Worm (Caenorhabditis elegans) whole organism, L2 larva: Measurements from ENCODE around the gene col-43.

Source experiments
- C34F6.9 ChIP-seq: fragments of 150-350 bp; optimal IDR thresholded peaks from 2 replicates; lab custom pipeline; 2014; ENCODE audit warnings: missing biosample characterization, missing genetic modification characterization
- F13H6.1 ChIP-seq: sonication (generic microtip); optimal IDR thresholded peaks from 2 replicates; lab custom pipeline; 2016; ENCODE audit warnings: missing genetic modification characterization, missing compliant biosample characterization
- R02D3.7 ChIP-seq: fragments of 150-350 bp; optimal IDR thresholded peaks from 2 replicates; lab custom pipeline; 2014; ENCODE audit warnings: missing biosample characterization, missing genetic modification characterization
- Y55F3AM.14 ChIP-seq: fragments of 200-800 bp; sonication (Bioruptor generic); optimal IDR thresholded peaks from 2 replicates; lab custom pipeline; 2018; ENCODE audit warnings: mild to moderate bottlenecking, missing genetic modification characterization, missing compliant biosample characterization
- ZK546.5 ChIP-seq: sonication (generic microtip); optimal IDR thresholded peaks from 2 replicates; lab custom pipeline; 2017; ENCODE audit warnings: missing biosample characterization, missing genetic modification characterization
- alr-1 ChIP-seq: fragments of 150-350 bp; optimal IDR thresholded peaks from 2 replicates; lab custom pipeline; 2014; ENCODE audit warnings: missing biosample characterization, missing genetic modification characterization
- aly-2 ChIP-seq: fragments of 150-350 bp; optimal IDR thresholded peaks from 2 replicates; lab custom pipeline; 2014; ENCODE audit warnings: missing biosample characterization, missing genetic modification characterization
- ama-1 ChIP-seq: fragments of 150-350 bp; optimal IDR thresholded peaks from 2 replicates; lab custom pipeline; 2018; ENCODE audit warnings: inconsistent platforms
- blmp-1 ChIP-seq: sonication (generic microtip); optimal IDR thresholded peaks from 2 replicates; lab custom pipeline; 2017; ENCODE audit warnings: missing genetic modification characterization, mild to moderate bottlenecking, missing compliant biosample characterization, antibody characterized with exemption, moderate library complexity; ENCODE audit not compliant: insufficient read depth
- ceh-16 ChIP-seq: fragments of 150-350 bp; optimal IDR thresholded peaks from 2 replicates; lab custom pipeline; 2014; ENCODE audit warnings: missing biosample characterization, missing genetic modification characterization
- ceh-82 ChIP-seq: fragments of 150-350 bp; optimal IDR thresholded peaks from 2 replicates; lab custom pipeline; 2014; ENCODE audit warnings: missing biosample characterization, missing genetic modification characterization
- crh-2 ChIP-seq: sonication (generic microtip); optimal IDR thresholded peaks from 2 replicates; lab custom pipeline; 2017; ENCODE audit warnings: missing biosample characterization, missing genetic modification characterization
- egl-27 ChIP-seq: sonication (generic microtip); optimal IDR thresholded peaks from 3 replicates; lab custom pipeline; 2017; ENCODE audit warnings: missing biosample characterization, missing genetic modification reagents, missing genetic modification characterization
- elt-3 ChIP-seq: sonication (generic microtip); optimal IDR thresholded peaks from 2 replicates; lab custom pipeline; 2017; ENCODE audit warnings: missing biosample characterization, missing genetic modification characterization
- fos-1 ChIP-seq: fragments of 150-350 bp; optimal IDR thresholded peaks from 2 replicates; lab custom pipeline; 2014; ENCODE audit warnings: missing biosample characterization, missing genetic modification characterization
- lin-11 ChIP-seq: fragments of 150-350 bp; sonication (generic microtip); optimal IDR thresholded peaks from 2 replicates; lab custom pipeline; 2014; ENCODE audit warnings: missing biosample characterization, missing genetic modification characterization, inconsistent platforms, mixed read lengths
- lin-13 ChIP-seq: fragments of 150-350 bp; optimal IDR thresholded peaks from 2 replicates; lab custom pipeline; 2014; ENCODE audit warnings: missing biosample characterization, missing genetic modification reagents, missing genetic modification characterization
- lin-39 ChIP-seq: fragments of 150-350 bp; optimal IDR thresholded peaks from 2 replicates; lab custom pipeline; 2014; ENCODE audit warnings: missing biosample characterization, missing genetic modification reagents, missing genetic modification characterization
- lsy-2 ChIP-seq, 2 experiments: fragments of 150-350 bp in 1 of 2; sonication (generic microtip) in 1 of 2; optimal IDR thresholded peaks; 2 replicates each; lab custom pipeline; 2014 to 2017; ENCODE audit warnings: missing biosample characterization in 2 of 2, missing genetic modification characterization in 2 of 2
- mdl-1 ChIP-seq, 2 experiments: fragments of 150-350 bp in 1 of 2; sonication (generic microtip) in 1 of 2; optimal IDR thresholded peaks; 2 replicates each; lab custom pipeline; 2017; ENCODE audit warnings: missing biosample characterization in 2 of 2, missing genetic modification characterization in 2 of 2
- nhr-10 ChIP-seq: sonication (generic microtip); optimal IDR thresholded peaks from 2 replicates; lab custom pipeline; 2017; ENCODE audit warnings: missing biosample characterization, missing genetic modification characterization
- nhr-11 ChIP-seq: fragments of 150-350 bp; optimal IDR thresholded peaks from 2 replicates; lab custom pipeline; 2014; ENCODE audit warnings: missing biosample characterization, missing genetic modification characterization
- nhr-12 ChIP-seq: fragments of 150-350 bp; optimal IDR thresholded peaks from 2 replicates; lab custom pipeline; 2014; ENCODE audit warnings: missing biosample characterization, missing genetic modification characterization
- nhr-129 ChIP-seq: fragments of 150-350 bp; optimal IDR thresholded peaks from 2 replicates; lab custom pipeline; 2014; ENCODE audit warnings: missing biosample characterization, missing genetic modification characterization
- nhr-21 ChIP-seq: fragments of 150-350 bp; optimal IDR thresholded peaks from 2 replicates; lab custom pipeline; 2014; ENCODE audit warnings: missing biosample characterization, missing genetic modification characterization
- nhr-23 ChIP-seq: fragments of 150-350 bp; optimal IDR thresholded peaks from 2 replicates; lab custom pipeline; 2014; ENCODE audit warnings: missing biosample characterization, missing genetic modification reagents, missing genetic modification characterization
- nhr-237 ChIP-seq: fragments of 150-350 bp; optimal IDR thresholded peaks from 2 replicates; lab custom pipeline; 2014; ENCODE audit warnings: missing biosample characterization, missing genetic modification characterization
- nhr-25 ChIP-seq: fragments of 150-350 bp; sonication (generic microtip); optimal IDR thresholded peaks from 3 replicates; lab custom pipeline; 2014; ENCODE audit warnings: missing biosample characterization, missing genetic modification characterization
- nhr-6 ChIP-seq: fragments of 150-350 bp; optimal IDR thresholded peaks from 2 replicates; lab custom pipeline; 2014; ENCODE audit warnings: missing biosample characterization, missing genetic modification characterization
- nhr-77 ChIP-seq: fragments of 150-350 bp; optimal IDR thresholded peaks from 2 replicates; lab custom pipeline; 2014; ENCODE audit warnings: missing biosample characterization, missing genetic modification characterization
- peb-1 ChIP-seq: fragments of 150-350 bp; optimal IDR thresholded peaks from 2 replicates; lab custom pipeline; 2014; ENCODE audit warnings: missing biosample characterization, missing genetic modification characterization
- sem-4 ChIP-seq: fragments of 150-350 bp; optimal IDR thresholded peaks from 2 replicates; lab custom pipeline; 2014; ENCODE audit warnings: missing biosample characterization, missing genetic modification reagents, missing genetic modification characterization
- skn-1 ChIP-seq: sonication (generic microtip); optimal IDR thresholded peaks from 2 replicates; lab custom pipeline; 2017; ENCODE audit warnings: missing biosample characterization, missing genetic modification characterization
- sma-3 ChIP-seq: sonication (generic microtip); optimal IDR thresholded peaks from 2 replicates; lab custom pipeline; 2016; ENCODE audit warnings: missing genetic modification reagents, missing genetic modification characterization, missing compliant biosample characterization
- snpc-4 ChIP-seq: fragments of 150-350 bp; optimal IDR thresholded peaks from 2 replicates; lab custom pipeline; 2014; ENCODE audit warnings: missing biosample characterization, missing genetic modification characterization
- unc-39 ChIP-seq: fragments of 150-350 bp; optimal IDR thresholded peaks from 2 replicates; lab custom pipeline; 2014; ENCODE audit warnings: missing biosample characterization, missing genetic modification characterization
- unc-55 ChIP-seq: fragments of 150-350 bp; sonication (generic microtip); optimal IDR thresholded peaks from 3 replicates; lab custom pipeline; 2014; ENCODE audit warnings: missing biosample characterization, missing genetic modification reagents, missing genetic modification characterization
- unc-62 ChIP-seq: fragments of 150-350 bp; optimal IDR thresholded peaks from 2 replicates; lab custom pipeline; 2014; ENCODE audit warnings: missing biosample characterization, missing genetic modification reagents, missing genetic modification characterization
- zag-1 ChIP-seq: fragments of 150-350 bp; optimal IDR thresholded peaks from 2 replicates; lab custom pipeline; 2014; ENCODE audit warnings: missing biosample characterization, missing genetic modification characterization
- ztf-4 ChIP-seq: fragments of 150-350 bp; optimal IDR thresholded peaks from 2 replicates; lab custom pipeline; 2014; ENCODE audit warnings: missing biosample characterization, missing genetic modification characterization

col-43 gene

DNA sequence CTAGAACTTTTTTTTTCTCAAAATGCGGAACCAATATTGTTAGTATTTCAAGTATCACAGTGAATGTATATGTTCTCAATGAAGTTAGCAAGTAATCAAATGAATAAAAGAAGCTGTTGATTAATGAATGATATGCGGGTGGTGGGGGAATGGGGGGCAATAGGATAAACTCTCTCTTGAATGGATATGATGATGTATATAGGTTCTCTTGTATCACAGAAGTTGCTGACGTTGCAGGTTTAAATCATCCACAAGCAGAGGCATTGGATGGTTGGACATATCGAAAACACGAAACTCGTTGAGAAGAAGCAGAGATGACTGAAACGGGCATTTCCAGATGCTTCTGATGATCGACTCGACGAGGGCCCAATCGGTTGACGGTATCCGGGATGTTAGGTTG lies 11.1 kb downstream of the col-43 start (continued):
- TF ChIP-seq nhr-6 (tag; lab: Kevin White, UChicago) (no peak), mdl-1 (tag; optimal IDR thresholded peaks at IDR 0.05; lab: Kevin White, UChicago) (no peak)

DNA sequence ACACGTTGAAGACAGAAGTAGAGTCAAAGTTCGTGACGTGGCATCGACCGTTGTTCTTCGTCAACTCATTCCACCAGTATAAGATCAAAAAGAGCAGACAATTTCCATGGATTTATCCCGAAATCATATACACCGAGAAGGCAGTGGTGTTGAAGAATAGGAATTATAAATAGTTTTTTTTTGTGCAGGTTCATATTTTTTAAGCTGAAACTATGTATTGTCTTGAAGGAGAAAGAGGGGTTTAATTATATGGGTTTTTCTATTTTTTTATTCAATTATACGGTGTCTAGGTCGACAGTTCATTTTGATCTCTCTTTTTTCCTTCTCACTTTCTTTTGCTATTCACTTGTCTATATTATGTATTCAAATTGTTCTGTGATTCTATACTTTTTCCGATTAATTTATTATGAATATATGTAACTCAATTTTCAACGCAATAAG lies 11.6 kb downstream of the col-43 start:
- TF ChIP-seq snpc-4 (tag; lab: Kevin White, UChicago) (no peak), lin-13 (peak; percentile 70), sma-3 (GFP tag; lab: Kevin White, UChicago) (peak; percentile 90), fos-1 (tag; lab: Kevin White, UChicago) (no peak), nhr-23 (no peak), Y55F3AM.14 (GFP tag; lab: Kevin White, UChicago) (no peak), nhr-237 (tag; lab: Kevin White, UChicago) (no peak), unc-55 (no peak), nhr-12 (no peak), aly-2 (tag; lab: Kevin White, UChicago) (no peak), crh-2 (no peak), blmp-1 (tag; lab: Kevin White, UChicago) (peak; percentile 34), C34F6.9 (tag; lab: Kevin White, UChicago) (no peak), lin-39 (tag; lab: Kevin White, UChicago) (no peak), nhr-6 (tag; lab: Kevin White, UChicago) (peak; percentile 21), nhr-129 (no peak), nhr-10 (peak; percentile 54), nhr-77 (tag; lab: Kevin White, UChicago) (peak; percentile 38), nhr-11 (tag; lab: Kevin White, UChicago) (peak; percentile 71), nhr-25 (tag; lab: Kevin White, UChicago) (peak; percentile 65), ceh-16 (tag; lab: Kevin White, UChicago) (peak; percentile 50), R02D3.7 (no peak), ztf-4 (tag; lab: Kevin White, UChicago) (peak; percentile 73), lsy-2 (tag; optimal IDR thresholded peaks at IDR 0.05; lab: Kevin White, UChicago) (peak in 1 of 2 experiments; percentile 45), lin-11 (tag; lab: Kevin White, UChicago) (no peak), unc-62 (no peak), nhr-21 (tag; lab: Kevin White, UChicago) (peak; percentile 93), sem-4 (peak; percentile 80), unc-39 (tag; lab: Kevin White, UChicago) (no peak), ZK546.5 (tag; lab: Kevin White, UChicago) (no peak), ceh-82 (no peak), peb-1 (tag; lab: Kevin White, UChicago) (no peak), ama-1 (no peak)

DNA sequence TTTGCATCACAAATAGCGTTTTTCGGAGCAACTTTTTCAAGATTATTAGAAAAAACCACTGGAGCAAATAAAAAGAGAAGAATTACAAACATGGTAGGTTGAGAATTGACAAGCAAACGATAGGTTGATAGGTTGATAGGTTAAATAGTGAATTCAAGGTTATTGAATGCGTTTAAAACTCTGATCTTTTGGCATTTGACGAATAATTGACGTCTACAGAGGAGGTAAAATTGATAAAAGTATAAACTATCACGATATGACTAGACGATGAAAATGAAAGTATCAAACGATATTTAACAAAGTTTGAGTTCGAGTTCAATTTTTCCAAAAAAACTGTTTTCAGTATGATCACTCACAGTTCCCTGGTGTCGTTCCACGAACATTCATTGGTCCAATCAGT lies 14.8 kb downstream of the col-43 start, which contains the start of gene ZC513.14:
TSS of gene ZC513.14 (minus strand) at position 101 of the 400 bp plus-strand sequence.
- TF ChIP-seq F13H6.1: no peak
- no peak for TF ChIP-seq alr-1 (tag; lab: Kevin White, UChicago)
- TF ChIP-seq elt-3: no peak
- no peak for TF ChIP-seq unc-55
- TF ChIP-seq mdl-1 (tag; optimal IDR thresholded peaks at IDR 0.05; lab: Kevin White, UChicago): no peak
- no peak for TF ChIP-seq peb-1 (tag; lab: Kevin White, UChicago)
- TF ChIP-seq nhr-6 (tag; lab: Kevin White, UChicago): no peak

DNA sequence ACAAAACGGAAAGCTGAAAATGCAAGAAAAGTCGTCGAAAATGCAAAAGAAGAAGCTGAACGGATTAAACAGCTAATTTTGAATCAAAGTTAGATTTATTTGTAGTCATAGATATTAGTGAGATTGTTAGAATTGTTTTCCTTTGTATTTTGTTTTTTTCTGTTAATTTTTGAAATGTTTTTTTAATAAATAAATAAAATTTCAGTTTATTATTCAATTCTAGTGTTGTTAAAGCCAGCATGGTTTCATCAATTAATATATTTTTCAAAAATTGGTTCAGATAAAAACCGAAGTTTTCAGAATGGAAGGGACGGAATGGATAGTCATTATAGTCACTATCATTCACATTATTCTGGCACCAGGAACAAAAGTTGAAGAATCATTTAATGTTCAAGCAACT lies 15.9 kb downstream of the col-43 start, which contains the start of gene algn-12:
TSS of gene algn-12 (plus strand) at position 301 of the 400 bp plus-strand sequence.
- TF ChIP-seq nhr-237 (tag; lab: Kevin White, UChicago) (no peak), nhr-12 (no peak), egl-27 (tag; lab: Kevin White, UChicago) (no peak), lin-13 (no peak), zag-1 (tag; lab: Kevin White, UChicago) (no peak), sem-4 (no peak), skn-1 (tag; lab: Kevin White, UChicago) (no peak), nhr-77 (tag; lab: Kevin White, UChicago) (no peak), lsy-2 (tag; optimal IDR thresholded peaks at IDR 0.05; lab: Kevin White, UChicago) (no peak), ztf-4 (tag; lab: Kevin White, UChicago) (no peak), nhr-21 (tag; lab: Kevin White, UChicago) (no peak), unc-55 (no peak), unc-39 (tag; lab: Kevin White, UChicago) (no peak)
